1 fruit fly cellular context compared by ENCODE assay signal in the genomic region with DNA sequence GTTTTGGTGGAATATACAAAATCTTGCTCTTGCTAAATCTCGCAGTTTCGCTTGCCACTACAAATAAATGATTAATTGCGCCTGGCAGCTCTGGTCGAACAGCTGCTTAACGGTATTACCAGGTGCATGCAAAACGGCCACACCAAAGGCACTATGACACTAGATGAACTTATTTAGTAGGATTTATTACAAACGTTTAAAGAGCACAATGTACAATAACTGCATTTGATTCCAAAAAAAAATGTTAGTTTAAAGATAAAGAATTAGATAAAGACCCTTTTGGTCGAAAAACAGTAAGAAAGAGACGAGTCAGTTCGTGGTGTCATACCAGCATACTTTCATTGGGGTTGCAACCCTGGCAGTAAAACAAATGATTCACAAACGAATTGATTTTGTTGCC.
A peak's percentile ranks its signal among the peaks of the same experiment; 100 is the strongest.
TF ChIP-seq lines count a peak whose summit lies in the region.

A gene (minus strand): TSS at position 68 of the 400 bp plus-strand sequence.
A gene (plus strand): TSS at position 311 of the 400 bp plus-strand sequence.

TF ChIP-seq in whole organism, embryonic, 481 proteins besides CTCF, POLR2A, EP300 and RAD21 (continued from another document and continues in another):
- TF ChIP-seq hkb (optimal IDR thresholded peaks at IDR 0.05; lab: Kevin White, UChicago), result no peak
- peak; percentile 95 for TF ChIP-seq hkb (GFP tag; IDR thresholded peaks at IDR 0.05; lab: Robert Waterston, UW)
- TF ChIP-seq CG11247 (GFP tag; IDR thresholded peaks at IDR 0.05; lab: Robert Waterston, UW), result peak; percentile 85
- TF ChIP-seq CoRest (tag; optimal IDR thresholded peaks at IDR 0.05; lab: Kevin White, UChicago), result peak; percentile 92
- peak; percentile 89 for TF ChIP-seq Abd-B (GFP tag; optimal IDR thresholded peaks at IDR 0.05; lab: Kevin White, UChicago)
- TF ChIP-seq lab (GFP tag; optimal IDR thresholded peaks at IDR 0.05; lab: Kevin White, UChicago), result no peak
- no peak for TF ChIP-seq CG5180 (GFP tag; optimal IDR thresholded peaks at IDR 0.05; lab: Kevin White, UChicago)
- peak; percentile 95 for TF ChIP-seq zfh1 (GFP tag; IDR thresholded peaks at IDR 0.05; lab: Robert Waterston, UW)
- TF ChIP-seq btn (GFP tag; optimal IDR thresholded peaks at IDR 0.05; lab: Kevin White, UChicago), result peak; percentile 49
- peak in 1 of 3 experiments; percentile 85 for TF ChIP-seq lola (GFP tag; optimal IDR thresholded peaks at IDR 0.05; lab: Kevin White, UChicago)
- peak; percentile 77 for TF ChIP-seq klu (GFP tag; IDR thresholded peaks at IDR 0.05; lab: Robert Waterston, UW)
- peak; percentile 92 for TF ChIP-seq mam (GFP tag; optimal IDR thresholded peaks at IDR 0.05; lab: Kevin White, UChicago)
- peak; percentile 89 for TF ChIP-seq CG32767 (GFP tag; IDR thresholded peaks at IDR 0.05; lab: Robert Waterston, UW)
- TF ChIP-seq wor (GFP tag; IDR thresholded peaks at IDR 0.05; lab: Robert Waterston, UW), result peak; percentile 84
- TF ChIP-seq CG14441 (GFP tag; IDR thresholded peaks at IDR 0.05; lab: Robert Waterston, UW), result peak; percentile 95
- peak; percentile 88 for TF ChIP-seq CG8944 (GFP tag; optimal IDR thresholded peaks at IDR 0.05; lab: Kevin White, UChicago)
- peak; percentile 76 for TF ChIP-seq CG1792 (GFP tag; optimal IDR thresholded peaks at IDR 0.05; lab: Kevin White, UChicago)
- peak; percentile 15 for TF ChIP-seq grn (GFP tag; optimal IDR thresholded peaks at IDR 0.05; lab: Kevin White, UChicago)
- no peak for TF ChIP-seq D (optimal IDR thresholded peaks at IDR 0.05; lab: Kevin White, UChicago)
- peak; percentile 75 for TF ChIP-seq D (GFP tag; optimal IDR thresholded peaks at IDR 0.05; lab: Kevin White, UChicago)
- peak; percentile 86 for TF ChIP-seq bcd (GFP tag; optimal IDR thresholded peaks at IDR 0.05; lab: Kevin White, UChicago)
- TF ChIP-seq CG8089 (GFP tag; optimal IDR thresholded peaks at IDR 0.05; lab: Kevin White, UChicago), result peak; percentile 87
- TF ChIP-seq CG11456 (GFP tag; IDR thresholded peaks at IDR 0.05; lab: Robert Waterston, UW), result peak; percentile 94
- TF ChIP-seq Dip2 (GFP tag; IDR thresholded peaks at IDR 0.05; lab: Robert Waterston, UW), result peak; percentile 42; the same call in 1 of the 2 replicates
- TF ChIP-seq CG7271 (tag; optimal IDR thresholded peaks at IDR 0.05; lab: Kevin White, UChicago), result peak; percentile 56
- TF ChIP-seq Deaf1 (tag; optimal IDR thresholded peaks at IDR 0.05; lab: Kevin White, UChicago), result no peak
- TF ChIP-seq CG10654 (GFP tag; optimal IDR thresholded peaks at IDR 0.05; lab: Kevin White, UChicago), result peak; percentile 71
- peak; percentile 86 for TF ChIP-seq CrebB (tag; optimal IDR thresholded peaks at IDR 0.05; lab: Kevin White, UChicago)
- peak; percentile 82 for TF ChIP-seq CG10979 (tag; optimal IDR thresholded peaks at IDR 0.05; lab: Kevin White, UChicago)
- peak; percentile 77 for TF ChIP-seq nerfin-1 (tag; optimal IDR thresholded peaks at IDR 0.05; lab: Kevin White, UChicago)
- TF ChIP-seq CG10565 (GFP tag; optimal IDR thresholded peaks at IDR 0.05; lab: Kevin White, UChicago), result no peak
- peak; percentile 85 for TF ChIP-seq seq (GFP tag; IDR thresholded peaks at IDR 0.05; lab: Robert Waterston, UW)
- TF ChIP-seq CG31224 (GFP tag; IDR thresholded peaks at IDR 0.05; lab: Robert Waterston, UW), result peak; percentile 85
- TF ChIP-seq CG11398 (GFP tag; optimal IDR thresholded peaks at IDR 0.05; lab: Kevin White, UChicago), result peak; percentile 75
- TF ChIP-seq Hmx (GFP tag; optimal IDR thresholded peaks at IDR 0.05; lab: Kevin White, UChicago), result no peak
- TF ChIP-seq danr (GFP tag; IDR thresholded peaks at IDR 0.05; lab: Robert Waterston, UW), result peak; percentile 77
- TF ChIP-seq Eip74EF (GFP tag; optimal IDR thresholded peaks at IDR 0.05; lab: Kevin White, UChicago), result no peak
- TF ChIP-seq ash1 (GFP tag; optimal IDR thresholded peaks at IDR 0.05; lab: Kevin White, UChicago), result peak; percentile 48
- peak; percentile 84 for TF ChIP-seq CG13624 (GFP tag; optimal IDR thresholded peaks at IDR 0.05; lab: Kevin White, UChicago)
- peak; percentile 93 for TF ChIP-seq ken (GFP tag; IDR thresholded peaks at IDR 0.05; lab: Robert Waterston, UW)
- peak; percentile 73 for TF ChIP-seq nom (GFP tag; optimal IDR thresholded peaks at IDR 0.05; lab: Kevin White, UChicago)
- TF ChIP-seq tll (GFP tag; optimal IDR thresholded peaks at IDR 0.05; lab: Kevin White, UChicago), result peak in 1 of 2 experiments; percentile 20
- no peak for TF ChIP-seq exex (tag; optimal IDR thresholded peaks at IDR 0.05; lab: Kevin White, UChicago)
- peak; percentile 92 for TF ChIP-seq CG12659 (GFP tag; optimal IDR thresholded peaks at IDR 0.05; lab: Kevin White, UChicago)
- TF ChIP-seq ATbp (GFP tag; optimal IDR thresholded peaks at IDR 0.05; lab: Kevin White, UChicago), result no peak
- no peak for TF ChIP-seq fru (optimal IDR thresholded peaks at IDR 0.05; lab: Kevin White, UChicago)
- TF ChIP-seq hb (GFP tag; IDR thresholded peaks at IDR 0.05; lab: Robert Waterston, UW; ENCODE audit: partially characterized antibody), result no peak
- no peak for TF ChIP-seq CG10209 (GFP tag; optimal IDR thresholded peaks at IDR 0.05; lab: Kevin White, UChicago)
- TF ChIP-seq ranshi (GFP tag; IDR thresholded peaks at IDR 0.05; lab: Robert Waterston, UW), result peak; percentile 94
- peak; percentile 87 for TF ChIP-seq HmgZ (tag; optimal IDR thresholded peaks at IDR 0.05; lab: Kevin White, UChicago)
- TF ChIP-seq gsb-n (tag; optimal IDR thresholded peaks at IDR 0.05; lab: Kevin White, UChicago), result no peak
- TF ChIP-seq Aef1 (GFP tag; IDR thresholded peaks at IDR 0.05; lab: Robert Waterston, UW), result peak; percentile 85
- TF ChIP-seq Dfd (GFP tag; optimal IDR thresholded peaks at IDR 0.05; lab: Kevin White, UChicago), result no peak
- peak; percentile 71 for TF ChIP-seq CG17802 (tag; optimal IDR thresholded peaks at IDR 0.05; lab: Kevin White, UChicago)
- peak; percentile 68 for TF ChIP-seq CG6854 (GFP tag; optimal IDR thresholded peaks at IDR 0.05; lab: Kevin White, UChicago)
- peak; percentile 89 for TF ChIP-seq HLH54F (GFP tag; optimal IDR thresholded peaks at IDR 0.05; lab: Kevin White, UChicago)
- peak; percentile 50 for TF ChIP-seq ac (GFP tag; optimal IDR thresholded peaks at IDR 0.05; lab: Kevin White, UChicago)
- 0 out of 3 replicates have a peak, but pooled peaks have one; percentile 32 for TF ChIP-seq vnd (GFP tag; IDR thresholded peaks at IDR 0.05; lab: Robert Waterston, UW; ENCODE audit: partially characterized antibody)
- peak; percentile 68 for TF ChIP-seq CG4360 (GFP tag; IDR thresholded peaks at IDR 0.05; lab: Robert Waterston, UW)
- TF ChIP-seq CG13894 (tag; optimal IDR thresholded peaks at IDR 0.05; lab: Kevin White, UChicago), result no peak
- peak; percentile 88 for TF ChIP-seq CG30020 (tag; optimal IDR thresholded peaks at IDR 0.05; lab: Kevin White, UChicago)
- peak; percentile 60; the same call in 2 of the 4 replicates for TF ChIP-seq Dll (GFP tag; IDR thresholded peaks at IDR 0.05; lab: Robert Waterston, UW; ENCODE audit: partially characterized antibody)
- TF ChIP-seq HLH4C (GFP tag; IDR thresholded peaks at IDR 0.05; lab: Robert Waterston, UW; ENCODE audit: partially characterized antibody), result no peak
- no peak for TF ChIP-seq CG8281 (tag; optimal IDR thresholded peaks at IDR 0.05; lab: Kevin White, UChicago)
- peak; percentile 44 for TF ChIP-seq mirr (GFP tag; optimal IDR thresholded peaks at IDR 0.05; lab: Kevin White, UChicago)
- TF ChIP-seq chinmo (GFP tag; IDR thresholded peaks at IDR 0.05; lab: Robert Waterston, UW; ENCODE audit: partially characterized antibody), result no peak
- peak; percentile 85 for TF ChIP-seq CG1603 (tag; optimal IDR thresholded peaks at IDR 0.05; lab: Kevin White, UChicago)
- peak; percentile 88 for TF ChIP-seq so (GFP tag; IDR thresholded peaks at IDR 0.05; lab: Robert Waterston, UW)
- TF ChIP-seq CG1529 (GFP tag; optimal IDR thresholded peaks at IDR 0.05; lab: Kevin White, UChicago), result no peak
- peak; percentile 80 for TF ChIP-seq CG1024 (GFP tag; IDR thresholded peaks at IDR 0.05; lab: Robert Waterston, UW)
- peak; percentile 44 for TF ChIP-seq Hand (GFP tag; optimal IDR thresholded peaks at IDR 0.05; lab: Kevin White, UChicago)
- TF ChIP-seq phol (tag; optimal IDR thresholded peaks at IDR 0.05; lab: Kevin White, UChicago), result peak; percentile 90
- TF ChIP-seq chif (GFP tag; optimal IDR thresholded peaks at IDR 0.05; lab: Kevin White, UChicago), result peak; percentile 62 to 89
- peak; percentile 24 for TF ChIP-seq TFAM (GFP tag; optimal IDR thresholded peaks at IDR 0.05; lab: Kevin White, UChicago)
- TF ChIP-seq pum (GFP tag; optimal IDR thresholded peaks at IDR 0.05; lab: Kevin White, UChicago), result peak; percentile 88
- peak; percentile 84 for TF ChIP-seq CG7357 (GFP tag; IDR thresholded peaks at IDR 0.05; lab: Robert Waterston, UW)
- TF ChIP-seq Blimp-1 (GFP tag; optimal IDR thresholded peaks at IDR 0.05; lab: Kevin White, UChicago), result no peak
- TF ChIP-seq prd (optimal IDR thresholded peaks at IDR 0.05; lab: Kevin White, UChicago), result no peak
- peak; percentile 94 for TF ChIP-seq prd (GFP tag; IDR thresholded peaks at IDR 0.05; lab: Robert Waterston, UW)
- TF ChIP-seq NC2β (GFP tag; optimal IDR thresholded peaks at IDR 0.05; lab: Kevin White, UChicago), result peak; percentile 79
- TF ChIP-seq CG4707 (GFP tag; optimal IDR thresholded peaks at IDR 0.05; lab: Kevin White, UChicago), result peak; percentile 33
- TF ChIP-seq CG16813 (GFP tag; IDR thresholded peaks at IDR 0.05; lab: Robert Waterston, UW; ENCODE audit: partially characterized antibody), result peak; percentile 17; the same call in 1 of the 3 replicates
- TF ChIP-seq CG2678 (tag; optimal IDR thresholded peaks at IDR 0.05; lab: Kevin White, UChicago), result no peak
- peak; percentile 75 for TF ChIP-seq gsb (GFP tag; IDR thresholded peaks at IDR 0.05; lab: Robert Waterston, UW)
- no peak for TF ChIP-seq CG4328 (GFP tag; optimal IDR thresholded peaks at IDR 0.05; lab: Kevin White, UChicago)
- peak; percentile 33 for TF ChIP-seq BEAF-32 (GFP tag; optimal IDR thresholded peaks at IDR 0.05; lab: Kevin White, UChicago)
- peak; percentile 77 for TF ChIP-seq CG10959 (GFP tag; IDR thresholded peaks at IDR 0.05; lab: Robert Waterston, UW)
- peak; percentile 63 for TF ChIP-seq CG2202 (tag; optimal IDR thresholded peaks at IDR 0.05; lab: Kevin White, UChicago)
- TF ChIP-seq salm (tag; optimal IDR thresholded peaks at IDR 0.05; lab: Kevin White, UChicago), result peak; percentile 80
- TF ChIP-seq esg (GFP tag; conservative IDR thresholded peaks at IDR 0.05; lab: Robert Waterston, UW), result peak; percentile 92
- TF ChIP-seq B-H2 (GFP tag; optimal IDR thresholded peaks at IDR 0.05; lab: Kevin White, UChicago), result no peak
- TF ChIP-seq cato (GFP tag; optimal IDR thresholded peaks at IDR 0.05; lab: Kevin White, UChicago; ENCODE audit: borderline replicate concordance), result peak; percentile 80
- TF ChIP-seq Pdp1 (GFP tag; optimal IDR thresholded peaks at IDR 0.05; lab: Kevin White, UChicago), result peak in 1 of 2 experiments; percentile 87
- TF ChIP-seq eyg (GFP tag; optimal IDR thresholded peaks at IDR 0.05; lab: Kevin White, UChicago), result peak; percentile 81
- peak; percentile 75 for TF ChIP-seq Hr3 (GFP tag; optimal IDR thresholded peaks at IDR 0.05; lab: Kevin White, UChicago)
- TF ChIP-seq Dek (tag; optimal IDR thresholded peaks at IDR 0.05; lab: Kevin White, UChicago), result peak; percentile 82
- TF ChIP-seq Vsx1 (GFP tag; optimal IDR thresholded peaks at IDR 0.05; lab: Kevin White, UChicago), result no peak
- TF ChIP-seq Nf-YC (tag; optimal IDR thresholded peaks at IDR 0.05; lab: Kevin White, UChicago), result no peak
- peak; percentile 59 for TF ChIP-seq CG6683 (GFP tag; optimal IDR thresholded peaks at IDR 0.05; lab: Kevin White, UChicago)
- peak; percentile 86 for TF ChIP-seq fd3F (GFP tag; optimal IDR thresholded peaks at IDR 0.05; lab: Kevin White, UChicago)
- peak; percentile 63 for TF ChIP-seq CG6654 (GFP tag; optimal IDR thresholded peaks at IDR 0.05; lab: Kevin White, UChicago)
- peak; percentile 82 for TF ChIP-seq HmgD (GFP tag; optimal IDR thresholded peaks at IDR 0.05; lab: Kevin White, UChicago)
- TF ChIP-seq Doc2 (GFP tag; IDR thresholded peaks at IDR 0.05; lab: Robert Waterston, UW), result peak; percentile 54; the same call in 1 of the 2 replicates
- TF ChIP-seq Ptx1 (GFP tag; IDR thresholded peaks at IDR 0.05; lab: Robert Waterston, UW), result peak; percentile 95
- peak; percentile 55 for TF ChIP-seq emc (GFP tag; optimal IDR thresholded peaks at IDR 0.05; lab: Kevin White, UChicago)
- peak; percentile 86 for TF ChIP-seq CG11093 (GFP tag; IDR thresholded peaks at IDR 0.05; lab: Robert Waterston, UW)
- peak; percentile 62 for TF ChIP-seq tup (GFP tag; optimal IDR thresholded peaks at IDR 0.05; lab: Kevin White, UChicago)
- peak; percentile 91 for TF ChIP-seq CG32772 (GFP tag; IDR thresholded peaks at IDR 0.05; lab: Robert Waterston, UW)
- peak; percentile 79 to 92 for TF ChIP-seq crp (GFP tag; optimal IDR thresholded peaks at IDR 0.05; lab: Kevin White, UChicago)
- no peak for TF ChIP-seq tap (tag; optimal IDR thresholded peaks at IDR 0.05; lab: Kevin White, UChicago)
- TF ChIP-seq CG9215 (GFP tag; IDR thresholded peaks at IDR 0.05; lab: Robert Waterston, UW), result peak; percentile 90
- TF ChIP-seq gcm (GFP tag; optimal IDR thresholded peaks at IDR 0.05; lab: Kevin White, UChicago), result no peak
- no peak; the same call in none of the 3 replicates for TF ChIP-seq CG17361 (GFP tag; IDR thresholded peaks at IDR 0.05; lab: Robert Waterston, UW)
- TF ChIP-seq grau (tag; optimal IDR thresholded peaks at IDR 0.05; lab: Kevin White, UChicago), result peak; percentile 87
- TF ChIP-seq luna (GFP tag; optimal IDR thresholded peaks at IDR 0.05; lab: Kevin White, UChicago), result peak; percentile 57
- peak; percentile 91 for TF ChIP-seq CG8765 (GFP tag; IDR thresholded peaks at IDR 0.05; lab: Robert Waterston, UW)
- TF ChIP-seq mld (GFP tag; IDR thresholded peaks at IDR 0.05; lab: Robert Waterston, UW; ENCODE audit: partially characterized antibody), result no peak
- TF ChIP-seq usp (GFP tag; optimal IDR thresholded peaks at IDR 0.05; lab: Kevin White, UChicago), result no peak
- peak; percentile 65 for TF ChIP-seq vfl (GFP tag; optimal IDR thresholded peaks at IDR 0.05; lab: Kevin White, UChicago)
- TF ChIP-seq CG16815 (GFP tag; optimal IDR thresholded peaks at IDR 0.05; lab: Kevin White, UChicago), result peak; percentile 78
- no peak; the same call in 1 of the 2 replicates for TF ChIP-seq GATAe (GFP tag; conservative IDR thresholded peaks at IDR 0.05; lab: Robert Waterston, UW)
- no peak for TF ChIP-seq zen2 (GFP tag; IDR thresholded peaks at IDR 0.05; lab: Robert Waterston, UW; ENCODE audit: partially characterized antibody)
- peak; percentile 26; the same call in 1 of the 3 replicates for TF ChIP-seq z (GFP tag; IDR thresholded peaks at IDR 0.05; lab: Robert Waterston, UW)
- TF ChIP-seq CG4854 (GFP tag; optimal IDR thresholded peaks at IDR 0.05; lab: Kevin White, UChicago), result peak; percentile 68
- TF ChIP-seq CG4282 (GFP tag; optimal IDR thresholded peaks at IDR 0.05; lab: Kevin White, UChicago), result peak; percentile 72
